Worm (Caenorhabditis elegans) whole organism, L4/young adult: Measurements from ENCODE around the gene K03B4.8.

ENCODE experiments used
- dao-5 ChIP-seq: sonication (generic microtip); optimal IDR thresholded peaks from 2 replicates; lab custom pipeline; 2016; ENCODE audit warnings: missing genotype, missing genetic modification characterization, moderate library complexity, missing compliant biosample characterization
- him-1 ChIP-seq: sonication (generic microtip); optimal IDR thresholded peaks from 2 replicates; lab custom pipeline; 2016; ENCODE audit warnings: missing genotype, missing genetic modification reagents, missing genetic modification characterization, missing compliant biosample characterization

ce11 chrV:4698675-4699074, 24.3 kb upstream of the K03B4.8 start:
- TF ChIP-seq dao-5 (tag; lab: Kevin White, UChicago) = no peak
- TF ChIP-seq him-1 = no peak
